Worm (Caenorhabditis elegans) whole organism, L4 larva: Measurements from ENCODE around the gene Y94H6A.3.

ENCODE experiments used
- D1046.2 ChIP-seq: fragments of 200-800 bp; sonication (Bioruptor generic); IDR thresholded peaks from 2 replicates; pipeline ENCODE4 v1.3.6; 2022; ENCODE audit warnings: missing genetic modification characterization, missing compliant biosample characterization
- F37D6.2 ChIP-seq: sonication (generic microtip); optimal IDR thresholded peaks from 2 replicates; lab custom pipeline; 2016; ENCODE audit warnings: mild to moderate bottlenecking, missing genetic modification characterization, missing compliant biosample characterization
- F44E2.7 ChIP-seq: fragments of 200-800 bp; sonication (Bioruptor generic); IDR thresholded peaks from 2 replicates; pipeline ENCODE4 v2.1.2; 2022; ENCODE audit warnings: missing genetic modification characterization, missing compliant biosample characterization
- F49E8.2 ChIP-seq: sonication (generic microtip); optimal IDR thresholded peaks from 2 replicates; lab custom pipeline; 2016; ENCODE audit warnings: missing compliant biosample characterization, mild to moderate bottlenecking, missing genetic modification characterization, borderline replicate concordance
- T20F7.1 ChIP-seq: fragments of 200-800 bp; sonication (Bioruptor generic); optimal IDR thresholded peaks from 2 replicates; lab custom pipeline; 2018; ENCODE audit warnings: mild to moderate bottlenecking, missing genetic modification characterization, missing compliant biosample characterization
- T26A8.4 ChIP-seq: fragments of 200-800 bp; sonication (Bioruptor generic); IDR thresholded peaks from 2 replicates; pipeline ENCODE4 v1.3.6; 2022; ENCODE audit warnings: missing genetic modification characterization, missing compliant biosample characterization
- ZK337.2 ChIP-seq: fragments of 200-800 bp; sonication (Bioruptor generic); IDR thresholded peaks from 2 replicates; pipeline ENCODE4 v1.3.6; 2022; ENCODE audit warnings: missing genetic modification reagents, missing genetic modification characterization, missing compliant biosample characterization
- aha-1 ChIP-seq: fragments of 150-350 bp; peaks from one replicate; lab custom pipeline; 2014; ENCODE audit warnings: missing biosample characterization, missing genetic modification characterization
- aly-2 ChIP-seq: sonication (generic microtip); optimal IDR thresholded peaks from 2 replicates; lab custom pipeline; 2018; ENCODE audit warnings: missing biosample characterization, missing genetic modification characterization
- arid-1 ChIP-seq: fragments of 200-800 bp; sonication (Bioruptor generic); conservative IDR thresholded peaks from 2 replicates; pipeline ENCODE4 v1.3.6; 2022; ENCODE audit warnings: missing genetic modification reagents, missing genetic modification characterization, missing compliant biosample characterization
- ceh-44 ChIP-seq: fragments of 200-800 bp; sonication (Bioruptor generic); IDR thresholded peaks from 2 replicates; pipeline ENCODE4 v1.3.6; 2022; ENCODE audit warnings: missing genetic modification reagents, missing genetic modification characterization, missing compliant biosample characterization
- ces-1 ChIP-seq: fragments of 150-350 bp; sonication (generic microtip); optimal IDR thresholded peaks from 4 replicates; lab custom pipeline; 2014; ENCODE audit warnings: missing biosample characterization, missing genetic modification reagents, missing genetic modification characterization
- ctbp-1 ChIP-seq: fragments of 200-800 bp; sonication (Bioruptor generic); IDR thresholded peaks from 2 replicates; pipeline ENCODE4 v1.3.6; 2022; ENCODE audit warnings: missing genetic modification reagents, missing genetic modification characterization, missing compliant biosample characterization
- daf-16 ChIP-seq, 3 experiments: sonication (generic microtip); optimal IDR thresholded peaks; 2 replicates each; lab custom pipeline; 2016 to 2017; ENCODE audit warnings: missing genetic modification characterization in 3 of 3, missing genetic modification reagents in 3 of 3, mild to moderate bottlenecking in 2 of 3, missing compliant biosample characterization in 2 of 3, missing biosample characterization in 1 of 3, moderate library complexity in 1 of 3
- dmd-6 ChIP-seq: fragments of 200-800 bp; sonication (Bioruptor generic); IDR thresholded peaks from 2 replicates; pipeline ENCODE4 v1.3.6; 2022; ENCODE audit warnings: missing genetic modification reagents, missing genetic modification characterization, missing compliant biosample characterization
- dmd-8 ChIP-seq: fragments of 200-800 bp; sonication (Bioruptor generic); IDR thresholded peaks from 2 replicates; pipeline ENCODE4 v1.3.6; 2022; ENCODE audit warnings: missing genetic modification characterization, missing compliant biosample characterization
- duxl-1 ChIP-seq: sonication (generic microtip); optimal IDR thresholded peaks from 2 replicates; lab custom pipeline; 2016; ENCODE audit warnings: mild to moderate bottlenecking, missing genetic modification characterization, moderate library complexity, missing compliant biosample characterization; ENCODE audit not compliant: poor library complexity
- egl-43 ChIP-seq: fragments of 200-800 bp; sonication (Bioruptor generic); IDR thresholded peaks from 2 replicates; pipeline ENCODE4 v1.3.6; 2022; ENCODE audit warnings: missing genetic modification reagents, missing genetic modification characterization, missing compliant biosample characterization
- fkh-10 ChIP-seq: fragments of 150-350 bp; optimal IDR thresholded peaks from 2 replicates; lab custom pipeline; 2014; ENCODE audit warnings: missing biosample characterization, missing genetic modification reagents, missing genetic modification characterization
- fos-1 ChIP-seq: fragments of 150-350 bp; optimal IDR thresholded peaks from 2 replicates; lab custom pipeline; 2014; ENCODE audit warnings: missing biosample characterization, missing genetic modification characterization
- gei-8 ChIP-seq: fragments of 200-800 bp; sonication (Bioruptor generic); optimal IDR thresholded peaks from 2 replicates; lab custom pipeline; 2018; ENCODE audit warnings: mild to moderate bottlenecking, missing genetic modification characterization, missing compliant biosample characterization
- hlh-11 ChIP-seq: fragments of 200-800 bp; sonication (Bioruptor generic); optimal IDR thresholded peaks from 2 replicates; lab custom pipeline; 2018; ENCODE audit warnings: mild to moderate bottlenecking, missing genetic modification characterization, missing compliant biosample characterization
- hmg-1.1 ChIP-seq: fragments of 200-800 bp; sonication (Bioruptor generic); IDR thresholded peaks from 2 replicates; pipeline ENCODE4 v1.3.6; 2022; ENCODE audit warnings: missing genetic modification reagents, missing genetic modification characterization, missing compliant biosample characterization
- jun-1 ChIP-seq: fragments of 150-350 bp; optimal IDR thresholded peaks from 2 replicates; lab custom pipeline; 2014; ENCODE audit warnings: missing biosample characterization, missing genetic modification reagents, missing genetic modification characterization
- lim-7 ChIP-seq: fragments of 200-800 bp; sonication (Bioruptor generic); IDR thresholded peaks from 2 replicates; pipeline ENCODE4 v1.3.6; 2022; ENCODE audit warnings: missing genetic modification characterization, missing compliant biosample characterization
- lin-1 ChIP-seq: fragments of 200-800 bp; sonication (Bioruptor generic); IDR thresholded peaks from 2 replicates; pipeline ENCODE4 v1.3.6; 2022; ENCODE audit warnings: missing genetic modification reagents, missing genetic modification characterization, missing compliant biosample characterization
- lin-13 ChIP-seq: fragments of 150-350 bp; optimal IDR thresholded peaks from 2 replicates; lab custom pipeline; 2014; ENCODE audit warnings: missing biosample characterization, missing genetic modification reagents, missing genetic modification characterization
- lin-29 ChIP-seq: fragments of 200-800 bp; sonication (Bioruptor generic); IDR thresholded peaks from 2 replicates; pipeline ENCODE4 v1.3.6; 2022; ENCODE audit warnings: missing genetic modification reagents, missing genetic modification characterization, missing compliant biosample characterization
- lin-38 ChIP-seq: fragments of 200-800 bp; sonication (Bioruptor generic); IDR thresholded peaks from 2 replicates; pipeline ENCODE4 v1.3.6; 2022; ENCODE audit warnings: missing genetic modification reagents, missing genetic modification characterization, missing compliant biosample characterization
- lin-39 ChIP-seq: fragments of 150-350 bp; optimal IDR thresholded peaks from 2 replicates; lab custom pipeline; 2014; ENCODE audit warnings: missing biosample characterization, missing genetic modification reagents, missing genetic modification characterization
- madf-9 ChIP-seq: fragments of 200-800 bp; sonication (Bioruptor generic); conservative IDR thresholded peaks from 2 replicates; pipeline ENCODE4 v1.3.6; 2022; ENCODE audit warnings: missing genetic modification reagents, missing genetic modification characterization, missing compliant biosample characterization
- mdl-1 ChIP-seq, 2 experiments: fragments of 150-350 bp in 1 of 2; sonication (generic microtip) in 1 of 2; optimal IDR thresholded peaks; 2 replicates each; lab custom pipeline; 2014 to 2017; ENCODE audit warnings: missing biosample characterization in 2 of 2, missing genetic modification characterization in 2 of 2
- nhr-237 ChIP-seq: sonication (generic microtip); optimal IDR thresholded peaks from 2 replicates; lab custom pipeline; 2017; ENCODE audit warnings: missing biosample characterization, missing genetic modification characterization
- nhr-25 ChIP-seq: sonication (generic microtip); optimal IDR thresholded peaks from 2 replicates; lab custom pipeline; 2017; ENCODE audit warnings: missing genetic modification characterization, mild to moderate bottlenecking, missing compliant biosample characterization, antibody characterized with exemption, moderate library complexity, borderline replicate concordance; ENCODE audit not compliant: insufficient read depth
- nhr-41 ChIP-seq: fragments of 200-800 bp; sonication (Bioruptor generic); IDR thresholded peaks from 2 replicates; pipeline ENCODE4 v1.3.6; 2022; ENCODE audit warnings: missing genetic modification reagents, missing genetic modification characterization, missing compliant biosample characterization
- nhr-6 ChIP-seq: fragments of 150-350 bp; optimal IDR thresholded peaks from 2 replicates; lab custom pipeline; 2014; ENCODE audit warnings: missing biosample characterization, missing genetic modification characterization
- nhr-76 ChIP-seq: fragments of 150-350 bp; optimal IDR thresholded peaks from 2 replicates; lab custom pipeline; 2014; ENCODE audit warnings: missing biosample characterization, missing genetic modification characterization
- pha-4 ChIP-seq, 2 experiments: fragments of 150-350 bp in 1 of 2; fragments of 200-800 bp in 1 of 2; sonication (Bioruptor generic) in 1 of 2; IDR thresholded peaks in 1 of 2; optimal IDR thresholded peaks in 1 of 2; 2 replicates each; pipeline versions ENCODE4 v1.3.6 to Lab custom; 2014 to 2022; ENCODE audit warnings: missing genetic modification characterization in 2 of 2, missing genetic modification reagents in 2 of 2, missing biosample characterization in 1 of 2, missing compliant biosample characterization in 1 of 2
- rbr-2 ChIP-seq: sonication (generic microtip); optimal IDR thresholded peaks from 2 replicates; lab custom pipeline; 2016; ENCODE audit warnings: missing genotype, missing genetic modification characterization, missing compliant biosample characterization
- saeg-2 ChIP-seq: fragments of 200-800 bp; sonication (Bioruptor generic); IDR thresholded peaks from 2 replicates; pipeline ENCODE4 v1.3.6; 2022; ENCODE audit warnings: missing genetic modification reagents, missing genetic modification characterization, missing compliant biosample characterization
- sdz-12 ChIP-seq: fragments of 200-800 bp; sonication (Bioruptor generic); optimal IDR thresholded peaks from 2 replicates; lab custom pipeline; 2018; ENCODE audit warnings: mild to moderate bottlenecking, missing genetic modification characterization, missing compliant biosample characterization
- snpc-1.2 ChIP-seq: fragments of 200-800 bp; sonication (Bioruptor generic); IDR thresholded peaks from 2 replicates; pipeline ENCODE4 v1.3.6; 2022; ENCODE audit warnings: missing genetic modification reagents, missing genetic modification characterization, missing compliant biosample characterization
- spr-3 ChIP-seq: fragments of 200-800 bp; sonication (Bioruptor generic); optimal IDR thresholded peaks from 2 replicates; lab custom pipeline; 2018; ENCODE audit warnings: mild to moderate bottlenecking, missing genetic modification characterization, missing compliant biosample characterization
- tag-97 ChIP-seq: fragments of 200-800 bp; sonication (Bioruptor generic); IDR thresholded peaks from 2 replicates; pipeline ENCODE4 v1.3.6; 2022; ENCODE audit warnings: missing genetic modification characterization, missing compliant biosample characterization
- vab-7 ChIP-seq: fragments of 200-800 bp; sonication (Bioruptor generic); IDR thresholded peaks from 2 replicates; pipeline ENCODE4 v1.3.6; 2022; ENCODE audit warnings: missing genetic modification reagents, missing genetic modification characterization, missing compliant biosample characterization
- zag-1 ChIP-seq: fragments of 150-350 bp; optimal IDR thresholded peaks from 2 replicates; lab custom pipeline; 2014; ENCODE audit warnings: missing biosample characterization, missing genetic modification characterization
- zfp-2 ChIP-seq: sonication (generic microtip); optimal IDR thresholded peaks from 2 replicates; lab custom pipeline; 2016; ENCODE audit warnings: mild to moderate bottlenecking, missing genetic modification characterization, missing compliant biosample characterization
- zip-2 ChIP-seq: fragments of 150-350 bp; optimal IDR thresholded peaks from 2 replicates; lab custom pipeline; 2014; ENCODE audit warnings: missing biosample characterization, missing genetic modification characterization
- ztf-11 ChIP-seq: fragments of 150-350 bp; optimal IDR thresholded peaks from 2 replicates; lab custom pipeline; 2014; ENCODE audit warnings: missing biosample characterization, missing genetic modification characterization
- ztf-7 ChIP-seq: fragments of 150-350 bp; optimal IDR thresholded peaks from 2 replicates; lab custom pipeline; 2014; ENCODE audit warnings: missing biosample characterization, missing genetic modification characterization

Y94H6A.3 gene

ce11 chrIV:2657307-2657706 is 19.0 kb upstream of the Y94H6A.3 start (continued):
- peak; percentile 65; the same call in 1 of the 2 replicates for TF ChIP-seq arid-1 (GFP tag; lab: Robert Waterston, UW)
- TF ChIP-seq spr-3 (GFP tag; lab: Kevin White, UChicago), result peak; percentile 14
- no peak for TF ChIP-seq zip-2 (tag; lab: Kevin White, UChicago)
- TF ChIP-seq F44E2.7 (GFP tag; lab: Robert Waterston, UW), result peak; percentile 90; the same call in 1 of the 2 replicates
- peak; percentile 58; the same call in 1 of the 2 replicates for TF ChIP-seq D1046.2 (GFP tag; lab: Robert Waterston, UW)
- TF ChIP-seq gei-8, result peak; percentile 27
- no peak for TF ChIP-seq F37D6.2 (tag; lab: Kevin White, UChicago)
- TF ChIP-seq nhr-41, result 0 out of 2 replicates have a peak, but pooled peaks have one; percentile 69
- TF ChIP-seq vab-7 (GFP tag; lab: Robert Waterston, UW), result peak; percentile 92
- no peak for TF ChIP-seq sdz-12
- peak; percentile 11 for TF ChIP-seq zfp-2 (tag; lab: Kevin White, UChicago)
- TF ChIP-seq ztf-11 (tag; lab: Kevin White, UChicago), result no peak
- TF ChIP-seq daf-16 (GFP tag; optimal IDR thresholded peaks at IDR 0.05; lab: Kevin White, UChicago), result peak in 1 of 2 experiments; percentile 62
- peak; percentile 8 for TF ChIP-seq daf-16 (tag; optimal IDR thresholded peaks at IDR 0.05; lab: Kevin White, UChicago)
- no peak for TF ChIP-seq jun-1 (tag; lab: Kevin White, UChicago)
- no peak for TF ChIP-seq nhr-76 (tag; lab: Kevin White, UChicago)
- no peak; the same call in 1 of the 2 replicates for TF ChIP-seq dmd-6
- no peak for TF ChIP-seq saeg-2 (GFP tag; lab: Robert Waterston, UW)
- TF ChIP-seq zag-1 (tag; lab: Kevin White, UChicago), result no peak
- peak; percentile 88 for TF ChIP-seq dmd-8 (GFP tag; lab: Robert Waterston, UW)
- peak; percentile 49 for TF ChIP-seq lin-13 (GFP tag; lab: Kevin White, UChicago)
- peak; percentile 44; the same call in 1 of the 2 replicates for TF ChIP-seq hmg-1.1 (GFP tag; lab: Robert Waterston, UW)
- no peak for TF ChIP-seq nhr-237
- no peak for TF ChIP-seq fos-1 (tag; lab: Kevin White, UChicago)
- no peak for TF ChIP-seq tag-97 (GFP tag; lab: Robert Waterston, UW)
- TF ChIP-seq lin-1 (GFP tag; lab: Robert Waterston, UW), result peak; percentile 46; the same call in 1 of the 2 replicates
- peak; percentile 80 for TF ChIP-seq lin-38 (GFP tag; lab: Robert Waterston, UW)
- peak; percentile 94 for TF ChIP-seq lim-7 (GFP tag; lab: Robert Waterston, UW)
- TF ChIP-seq lin-39 (tag; lab: Kevin White, UChicago), result no peak
- TF ChIP-seq aly-2 (tag; lab: Kevin White, UChicago), result no peak
- TF ChIP-seq F49E8.2 (tag; lab: Kevin White, UChicago), result no peak
- peak; percentile 65 for TF ChIP-seq ctbp-1 (GFP tag; lab: Robert Waterston, UW)
- TF ChIP-seq ces-1 (GFP tag; lab: Kevin White, UChicago), result no peak
- TF ChIP-seq rbr-2 (tag; lab: Kevin White, UChicago), result no peak
- peak; percentile 30; the same call in 1 of the 2 replicates for TF ChIP-seq ceh-44 (GFP tag; lab: Robert Waterston, UW)
- TF ChIP-seq mdl-1 (tag; optimal IDR thresholded peaks at IDR 0.05; lab: Kevin White, UChicago), result no peak
- TF ChIP-seq duxl-1 (tag; lab: Kevin White, UChicago), result peak; percentile 73
- TF ChIP-seq T20F7.1, result no peak
- TF ChIP-seq nhr-25, result no peak
- TF ChIP-seq nhr-6 (tag; lab: Kevin White, UChicago), result no peak
- peak; percentile 63; the same call in 1 of the 2 replicates for TF ChIP-seq madf-9 (GFP tag; lab: Robert Waterston, UW)
- TF ChIP-seq aha-1 (tag; lab: Kevin White, UChicago), result peak; percentile 96
- no peak for TF ChIP-seq ztf-7 (tag; lab: Kevin White, UChicago)
- TF ChIP-seq snpc-1.2 (GFP tag; lab: Robert Waterston, UW), result peak; percentile 72
- 0 out of 2 replicates have a peak, but pooled peaks have one; percentile 12 for TF ChIP-seq T26A8.4 (GFP tag; lab: Robert Waterston, UW)
- TF ChIP-seq pha-4 (GFP tag; IDR thresholded peaks at IDR 0.05; lab: Robert Waterston, UW), result peak; percentile 78; the same call in 1 of the 2 replicates
- no peak for TF ChIP-seq pha-4 (tag; optimal IDR thresholded peaks at IDR 0.05; lab: Kevin White, UChicago)
- TF ChIP-seq hlh-11 (tag; lab: Kevin White, UChicago), result no peak
- no peak for TF ChIP-seq lin-29 (GFP tag; lab: Robert Waterston, UW)
- TF ChIP-seq ZK337.2 (GFP tag; lab: Robert Waterston, UW), result no peak
- TF ChIP-seq egl-43 (GFP tag; lab: Robert Waterston, UW), result peak; percentile 79
- TF ChIP-seq fkh-10 (GFP tag; lab: Kevin White, UChicago), result no peak
